Fruit fly (Drosophila melanogaster): ENCODE measurements around the gene g.
A peak's percentile ranks its signal among the peaks of the same experiment; 100 is the strongest.

DNA sequence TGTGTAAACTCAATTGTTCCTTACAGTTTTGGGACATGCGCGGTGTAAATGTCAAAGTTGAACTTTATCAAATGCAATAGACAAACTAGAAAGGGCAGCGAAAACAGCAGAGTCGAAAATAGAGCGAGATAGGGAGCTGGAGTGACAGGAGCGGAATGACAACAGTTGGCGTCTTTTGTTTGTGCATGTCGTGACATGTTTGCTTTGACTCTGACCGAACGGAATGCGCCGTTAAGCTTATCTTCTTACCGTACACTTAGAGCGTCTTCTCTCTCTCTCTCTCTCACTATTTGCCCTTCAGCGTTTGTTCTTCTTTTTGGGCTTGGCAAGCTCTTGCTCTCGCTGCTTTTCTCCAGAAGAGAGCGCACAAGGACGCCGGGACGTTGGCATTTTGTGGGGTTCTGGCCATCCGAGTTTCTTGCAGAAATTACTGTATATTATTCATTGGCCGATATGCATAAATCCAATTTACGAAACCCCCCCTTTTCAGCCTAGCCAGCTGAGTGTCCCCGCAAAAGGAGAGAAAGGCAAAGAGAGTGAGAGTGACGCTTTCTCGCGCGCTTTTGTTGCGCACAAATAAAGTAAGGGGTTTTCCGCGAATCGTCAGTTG is 25.8 kb upstream of the g start:
- TF ChIP-seq pad (GFP tag; optimal IDR thresholded peaks at IDR 0.05) (no peak), kay (GFP tag; ENCODE audit: borderline replicate concordance) (no peak), Mnt (GFP tag; optimal IDR thresholded peaks at IDR 0.05) (no peak), ovo (GFP tag; optimal IDR thresholded peaks at IDR 0.05) (peak; percentile 44), CG7045 (GFP tag; optimal IDR thresholded peaks at IDR 0.05) (no peak), tj (GFP tag; optimal IDR thresholded peaks at IDR 0.05) (no peak), CG12768 (GFP tag; optimal IDR thresholded peaks at IDR 0.05) (no peak), cic (GFP tag; optimal IDR thresholded peaks at IDR 0.05) (no peak), cnc (optimal IDR thresholded peaks at IDR 0.05) (no peak), CG1620 (GFP tag; optimal IDR thresholded peaks at IDR 0.05) (no peak), bab1 (GFP tag; optimal IDR thresholded peaks at IDR 0.05) (no peak), CG11617 (GFP tag; optimal IDR thresholded peaks at IDR 0.05) (no peak)
